Fruit fly (Drosophila melanogaster) whole organism, embryonic: ENCODE data around the gene CG2182.
A peak's percentile ranks its signal among the peaks of the same experiment; 100 is the strongest.

Experiments
- CG10321 ChIP-seq: fragments of 200-800 bp; sonication (Bioruptor generic); IDR thresholded peaks from 2 replicates; pipeline ENCODE4 v1.3.6; 2022; ENCODE audit warnings: missing biosample characterization, missing genetic modification characterization
- CG11247 ChIP-seq: fragments of 200-800 bp; sonication (Bioruptor generic); IDR thresholded peaks from 2 replicates; pipeline ENCODE4 v1.3.6; 2022; ENCODE audit warnings: missing biosample characterization, missing genetic modification characterization
- CG12391 ChIP-seq: fragments of 200-800 bp; sonication (Bioruptor generic); optimal IDR thresholded peaks from 3 replicates; lab custom pipeline; 2018; ENCODE audit warnings: missing biosample characterization, mild to moderate bottlenecking, missing genetic modification characterization, moderate library complexity
- CG14441 ChIP-seq: fragments of 200-800 bp; sonication (Bioruptor generic); IDR thresholded peaks from 2 replicates; pipeline ENCODE4 v1.3.6; 2022; ENCODE audit warnings: missing biosample characterization, missing genetic modification characterization
- CG18764 ChIP-seq: fragments of 200-800 bp; sonication (Bioruptor generic); optimal IDR thresholded peaks from 3 replicates; lab custom pipeline; 2016; ENCODE audit warnings: missing biosample characterization, missing genetic modification characterization
- CG2202 ChIP-seq: fragments of 200-800 bp; sonication (Bioruptor generic); optimal IDR thresholded peaks from 2 replicates; lab custom pipeline; 2018; ENCODE audit warnings: missing biosample characterization, mild to moderate bottlenecking, missing genetic modification characterization
- CG30020 ChIP-seq: fragments of 200-800 bp; optimal IDR thresholded peaks from 2 replicates; lab custom pipeline; 2019; ENCODE audit warnings: missing biosample characterization, mild to moderate bottlenecking, missing genetic modification characterization, moderate library complexity
- CG31388 ChIP-seq: fragments of 200-800 bp; sonication (Bioruptor generic); optimal IDR thresholded peaks from 2 replicates; lab custom pipeline; 2016; ENCODE audit warnings: missing biosample characterization, missing genetic modification characterization
- CG3847 ChIP-seq: fragments of 200-800 bp; sonication (Bioruptor generic); IDR thresholded peaks from 2 replicates; pipeline ENCODE4 v1.3.6; 2022; ENCODE audit warnings: missing biosample characterization, missing genetic modification characterization
- CG4282 ChIP-seq: fragments of 200-800 bp; sonication (Bioruptor generic); optimal IDR thresholded peaks from 2 replicates; lab custom pipeline; 2016; ENCODE audit warnings: missing biosample characterization, missing genetic modification characterization
- CG43689 ChIP-seq: fragments of 200-800 bp; sonication (Bioruptor generic); IDR thresholded peaks from 2 replicates; pipeline ENCODE4 v1.3.6; 2022; ENCODE audit warnings: missing biosample characterization, missing genetic modification characterization
- CG4424 ChIP-seq: fragments of 200-800 bp; sonication (Bioruptor generic); optimal IDR thresholded peaks from 3 replicates; lab custom pipeline; 2016; ENCODE audit warnings: missing biosample characterization, missing genetic modification characterization
- CG6272 ChIP-seq: fragments of 200-800 bp; sonication (Bioruptor generic); IDR thresholded peaks from 2 replicates; pipeline ENCODE4 v1.3.6; 2022; ENCODE audit warnings: missing biosample characterization, missing genetic modification characterization
- CG6791 ChIP-seq: fragments of 200-800 bp; sonication (Bioruptor generic); IDR thresholded peaks from 3 replicates; pipeline ENCODE4 v1.3.6; 2022; ENCODE audit warnings: missing biosample characterization, missing genetic modification characterization; ENCODE audit not compliant: partially characterized antibody
- CG7271 ChIP-seq: fragments of 200-800 bp; sonication (Bioruptor generic); optimal IDR thresholded peaks from 2 replicates; lab custom pipeline; 2018; ENCODE audit warnings: missing biosample characterization, mild to moderate bottlenecking, missing genetic modification characterization, moderate library complexity
- CG9727 ChIP-seq: fragments of 200-800 bp; sonication (Bioruptor generic); optimal IDR thresholded peaks from 3 replicates; lab custom pipeline; 2017; ENCODE audit warnings: missing biosample characterization, mild to moderate bottlenecking, missing genetic modification characterization
- Camta ChIP-seq: fragments of 200-800 bp; sonication (Bioruptor generic); optimal IDR thresholded peaks from 2 replicates; lab custom pipeline; 2016; ENCODE audit warnings: missing biosample characterization, missing genetic modification characterization
- Dek ChIP-seq: fragments of 200-800 bp; sonication (Bioruptor generic); optimal IDR thresholded peaks from 3 replicates; lab custom pipeline; 2019; ENCODE audit warnings: missing biosample characterization, mild to moderate bottlenecking, missing genetic modification characterization, moderate library complexity
- Ets97D ChIP-seq: fragments of 200-800 bp; sonication (Bioruptor generic); optimal IDR thresholded peaks from 3 replicates; lab custom pipeline; 2016; ENCODE audit warnings: missing biosample characterization, missing genetic modification characterization
- HLHmδ ChIP-seq: fragments of 200-800 bp; sonication (Bioruptor generic); optimal IDR thresholded peaks from 2 replicates; lab custom pipeline; 2018; ENCODE audit warnings: missing biosample characterization, mild to moderate bottlenecking, missing genetic modification characterization, moderate library complexity
- HmgZ ChIP-seq: fragments of 200-800 bp; sonication (Bioruptor generic); optimal IDR thresholded peaks from 2 replicates; lab custom pipeline; 2018; ENCODE audit warnings: missing biosample characterization, mild to moderate bottlenecking, missing genetic modification characterization
- Kr ChIP-seq: fragments of 200-800 bp; sonication (Bioruptor generic); optimal IDR thresholded peaks from 2 replicates; lab custom pipeline; 2017; ENCODE audit warnings: missing biosample characterization, mild to moderate bottlenecking, missing genetic modification characterization
- Nf-YB ChIP-seq: fragments of 200-800 bp; sonication (Bioruptor generic); optimal IDR thresholded peaks from 3 replicates; lab custom pipeline; 2019; ENCODE audit warnings: missing biosample characterization, mild to moderate bottlenecking, missing genetic modification characterization, moderate library complexity
- Ssrp ChIP-seq: fragments of 200-800 bp; sonication (Bioruptor generic); optimal IDR thresholded peaks from 2 replicates; lab custom pipeline; 2018; ENCODE audit warnings: missing biosample characterization, mild to moderate bottlenecking, missing genetic modification characterization, moderate library complexity
- Stat92E ChIP-seq, 3 experiments: fragments of >200 bp in 2 of 3; fragments of 200-800 bp in 1 of 3; sonication (Bioruptor generic) in 1 of 3; optimal IDR thresholded peaks; 2 replicates each; lab custom pipeline; 2017 to 2019; ENCODE audit warnings: missing biosample characterization in 3 of 3, missing genetic modification characterization in 3 of 3, mild to moderate bottlenecking in 1 of 3, moderate library complexity in 1 of 3
- Tbp ChIP-seq: fragments of >200 bp; optimal IDR thresholded peaks from 2 replicates; lab custom pipeline; 2018; ENCODE audit warnings: missing biosample characterization, missing genetic modification characterization
- Usf ChIP-seq: fragments of 200-800 bp; sonication (Bioruptor generic); optimal IDR thresholded peaks from 2 replicates; lab custom pipeline; 2017; ENCODE audit warnings: missing genotype, missing biosample characterization, missing genetic modification characterization
- ase ChIP-seq: fragments of 200-800 bp; sonication (Bioruptor generic); IDR thresholded peaks from 3 replicates; pipeline ENCODE4 v1.3.6; 2022; ENCODE audit warnings: missing biosample characterization, missing genetic modification characterization
- bab2 ChIP-seq: fragments of 200-800 bp; sonication (Bioruptor generic); optimal IDR thresholded peaks from 2 replicates; lab custom pipeline; 2016; ENCODE audit warnings: missing biosample characterization, missing genetic modification characterization
- dimm ChIP-seq: fragments of 200-800 bp; sonication (Bioruptor generic); IDR thresholded peaks from 2 replicates; pipeline ENCODE4 v1.3.6; 2022; ENCODE audit warnings: missing biosample characterization, missing genetic modification characterization
- dmrt99B ChIP-seq: fragments of 200-800 bp; sonication (Bioruptor generic); optimal IDR thresholded peaks from 2 replicates; lab custom pipeline; 2018; ENCODE audit warnings: missing biosample characterization, mild to moderate bottlenecking, missing genetic modification characterization, moderate library complexity
- ems ChIP-seq: fragments of 200-800 bp; sonication (Bioruptor generic); optimal IDR thresholded peaks from 3 replicates; lab custom pipeline; 2016; ENCODE audit warnings: missing biosample characterization, missing genetic modification characterization
- eyg ChIP-seq: fragments of 200-800 bp; sonication (Bioruptor generic); optimal IDR thresholded peaks from 3 replicates; lab custom pipeline; 2016; ENCODE audit warnings: missing biosample characterization, missing genetic modification characterization
- fd3F ChIP-seq: fragments of 200-800 bp; sonication (Bioruptor generic); optimal IDR thresholded peaks from 2 replicates; lab custom pipeline; 2018; ENCODE audit warnings: missing biosample characterization, mild to moderate bottlenecking, missing genetic modification characterization, moderate library complexity
- luna ChIP-seq: fragments of 200-800 bp; sonication (Bioruptor generic); optimal IDR thresholded peaks from 2 replicates; lab custom pipeline; 2016; ENCODE audit warnings: missing biosample characterization, missing genetic modification characterization
- maf-S ChIP-seq: fragments of 200-800 bp; sonication (Bioruptor generic); optimal IDR thresholded peaks from 2 replicates; lab custom pipeline; 2016; ENCODE audit warnings: missing biosample characterization, missing genetic modification characterization
- nau ChIP-seq: fragments of 200-800 bp; sonication (Bioruptor generic); optimal IDR thresholded peaks from 3 replicates; lab custom pipeline; 2017; ENCODE audit warnings: missing biosample characterization, mild to moderate bottlenecking, missing genetic modification characterization, missing genetic modification reagents
- nmo ChIP-seq: fragments of 200-800 bp; sonication (Bioruptor generic); optimal IDR thresholded peaks from 2 replicates; lab custom pipeline; 2018; ENCODE audit warnings: missing biosample characterization, mild to moderate bottlenecking, missing genetic modification characterization, moderate library complexity
- onecut ChIP-seq: fragments of 200-800 bp; sonication (Bioruptor generic); IDR thresholded peaks from 2 replicates; pipeline ENCODE4 v1.3.6; 2022; ENCODE audit warnings: missing biosample characterization, missing genetic modification characterization
- org-1 ChIP-seq: fragments of 200-800 bp; sonication (Bioruptor generic); optimal IDR thresholded peaks from 2 replicates; lab custom pipeline; 2017; ENCODE audit warnings: missing biosample characterization, missing genetic modification characterization
- peb ChIP-seq: fragments of 200-800 bp; sonication (Bioruptor generic); IDR thresholded peaks from 2 replicates; pipeline ENCODE4 v1.3.6; 2022; ENCODE audit warnings: missing biosample characterization, missing genetic modification characterization
- pnt ChIP-seq: fragments of 200-800 bp; sonication (Bioruptor generic); optimal IDR thresholded peaks from 3 replicates; lab custom pipeline; 2016; ENCODE audit warnings: missing biosample characterization, missing genetic modification characterization
- rib ChIP-seq: fragments of 200-800 bp; sonication (Bioruptor generic); IDR thresholded peaks from 2 replicates; pipeline ENCODE4 v1.3.6; 2022; ENCODE audit warnings: missing biosample characterization, missing genetic modification characterization
- sc ChIP-seq, 3 experiments: fragments of >200 bp in 2 of 3; fragments of 200-800 bp in 1 of 3; sonication (Bioruptor generic) in 1 of 3; optimal IDR thresholded peaks; 2 replicates in 2 of 3; 3 replicates in 1 of 3; lab custom pipeline; 2017; ENCODE audit warnings: mild to moderate bottlenecking in 1 of 3, missing biosample characterization in 1 of 3, missing genetic modification characterization in 1 of 3, missing genetic modification reagents in 1 of 3
- stwl ChIP-seq: fragments of 200-800 bp; sonication (Bioruptor generic); optimal IDR thresholded peaks from 3 replicates; lab custom pipeline; 2018; ENCODE audit warnings: missing biosample characterization, mild to moderate bottlenecking, missing genetic modification characterization, moderate library complexity
- trh ChIP-seq: fragments of 200-800 bp; sonication (Bioruptor generic); optimal IDR thresholded peaks from 2 replicates; lab custom pipeline; 2016; ENCODE audit warnings: missing biosample characterization, missing genetic modification characterization
- vvl ChIP-seq: fragments of 200-800 bp; sonication (Bioruptor generic); IDR thresholded peaks from 2 replicates; pipeline ENCODE4 v1.3.6; 2022; ENCODE audit warnings: missing biosample characterization, missing genetic modification characterization
- yki ChIP-seq: fragments of >200 bp; optimal IDR thresholded peaks from 3 replicates; lab custom pipeline; 2018
- z ChIP-seq: fragments of 200-800 bp; sonication (Bioruptor generic); IDR thresholded peaks from 3 replicates; pipeline ENCODE4 v1.3.6; 2022; ENCODE audit warnings: missing biosample characterization, missing genetic modification characterization
- zen ChIP-seq: fragments of 200-800 bp; sonication (Bioruptor generic); optimal IDR thresholded peaks from 3 replicates; lab custom pipeline; 2018; ENCODE audit warnings: missing biosample characterization, mild to moderate bottlenecking, missing genetic modification characterization, moderate library complexity

Gene CG2182

DNA sequence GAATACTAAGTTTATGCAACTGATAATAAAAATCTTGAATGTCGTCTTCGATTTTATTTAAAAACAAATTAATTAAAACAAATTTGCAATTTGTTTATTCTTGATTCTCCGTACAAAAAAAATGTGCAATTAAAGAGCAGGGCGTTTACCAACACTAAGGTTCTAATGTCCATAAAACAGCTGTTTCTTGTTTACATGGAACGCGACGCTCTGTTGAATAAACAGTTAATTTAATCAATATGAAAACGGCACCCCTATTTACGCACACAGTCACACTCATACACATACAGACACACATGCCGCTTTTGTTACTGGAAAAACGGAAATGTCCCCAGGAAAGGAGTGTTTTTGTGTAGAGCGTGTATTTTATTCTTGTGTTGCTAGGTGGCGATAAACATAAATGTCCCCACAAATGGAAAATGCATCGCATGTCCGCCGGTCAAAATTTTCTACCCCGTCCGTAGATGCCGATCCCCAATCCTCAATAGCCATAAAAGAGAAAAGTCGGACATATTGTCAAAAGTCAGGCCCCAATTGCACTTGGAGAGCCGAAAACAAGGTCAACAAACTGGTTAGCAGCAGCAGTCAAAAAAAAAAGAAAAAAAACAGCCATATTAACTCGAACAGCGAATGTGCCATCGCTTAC is 36.6 kb downstream of the CG2182 start (continued):
- TF ChIP-seq trh (GFP tag; lab: Kevin White, UChicago) (peak; percentile 37), CG18764 (GFP tag; lab: Kevin White, UChicago) (peak; percentile 70), CG6272 (GFP tag; lab: Robert Waterston, UW) (no peak), yki (lab: Kevin White, UChicago) (no peak), CG30020 (tag; lab: Kevin White, UChicago) (peak; percentile 69), bab2 (peak; percentile 87), stwl (peak; percentile 86), Ets97D (GFP tag; lab: Kevin White, UChicago) (peak; percentile 63), Usf (GFP tag; lab: Kevin White, UChicago) (no peak), Kr (GFP tag; lab: Kevin White, UChicago) (peak; percentile 77), vvl (no peak), org-1 (GFP tag; lab: Kevin White, UChicago) (peak; percentile 69), pnt (GFP tag; lab: Kevin White, UChicago) (peak; percentile 48), CG3847 (GFP tag; lab: Robert Waterston, UW) (no peak), maf-S (GFP tag; lab: Kevin White, UChicago) (peak; percentile 34), Ssrp (no peak), ems (GFP tag; lab: Kevin White, UChicago) (peak; percentile 33), CG9727 (GFP tag; lab: Kevin White, UChicago) (peak; percentile 86), Tbp (GFP tag; lab: Kevin White, UChicago) (no peak), CG6791 (no peak), nmo (GFP tag; lab: Kevin White, UChicago) (peak; percentile 41), CG31388 (GFP tag; lab: Kevin White, UChicago) (peak; percentile 40), CG14441 (no peak), z (GFP tag; lab: Robert Waterston, UW) (no peak), CG7271 (tag; lab: Kevin White, UChicago) (peak; percentile 78), peb (no peak), dmrt99B (tag; lab: Kevin White, UChicago) (peak; percentile 73), CG2202 (tag; lab: Kevin White, UChicago) (peak; percentile 85), CG10321 (no peak), Dek (tag; lab: Kevin White, UChicago) (peak; percentile 65), CG12391 (tag; lab: Kevin White, UChicago) (peak; percentile 64), CG11247 (no peak), fd3F (GFP tag; lab: Kevin White, UChicago) (peak; percentile 71), CG4424 (GFP tag; lab: Kevin White, UChicago) (peak; percentile 61), ase (GFP tag; lab: Robert Waterston, UW) (no peak), CG4282 (GFP tag; lab: Kevin White, UChicago) (peak; percentile 22), onecut (GFP tag; lab: Robert Waterston, UW) (peak; percentile 97), Nf-YB (GFP tag; lab: Kevin White, UChicago) (peak; percentile 63), nau (GFP tag; lab: Kevin White, UChicago) (peak; percentile 83), Camta (GFP tag; lab: Kevin White, UChicago) (peak; percentile 79), HmgZ (tag; lab: Kevin White, UChicago) (peak; percentile 89), sc (optimal IDR thresholded peaks at IDR 0.05; lab: Kevin White, UChicago) (no peak), sc (GFP tag; optimal IDR thresholded peaks at IDR 0.05; lab: Kevin White, UChicago) (peak; percentile 76), rib (GFP tag; lab: Robert Waterston, UW) (no peak), Stat92E (GFP tag; optimal IDR thresholded peaks at IDR 0.05; lab: Kevin White, UChicago) (peak in 1 of 3 experiments; percentile 78), dimm (no peak), zen (peak; percentile 92), eyg (GFP tag; lab: Kevin White, UChicago) (peak; percentile 83), HLHmδ (GFP tag; lab: Kevin White, UChicago) (peak; percentile 85), luna (no peak), CG43689 (no peak)
